Fruit fly (Drosophila melanogaster) whole organism, embryonic: Measurements from ENCODE around the gene CG12206.

Experiments
- Adf1 ChIP-seq: fragments of 200-800 bp; sonication (Bioruptor generic); IDR thresholded peaks from 2 replicates; pipeline ENCODE4 v1.3.6; 2022; ENCODE audit warnings: missing biosample characterization, missing genetic modification characterization
- CG11560 ChIP-seq: fragments of 200-800 bp; sonication (Bioruptor generic); IDR thresholded peaks from 3 replicates; pipeline ENCODE4 v1.3.6; 2022; ENCODE audit warnings: missing biosample characterization, missing genetic modification characterization
- CG12299 ChIP-seq: fragments of 200-800 bp; sonication (Bioruptor generic); optimal IDR thresholded peaks from 2 replicates; lab custom pipeline; 2018; ENCODE audit warnings: missing biosample characterization, mild to moderate bottlenecking, missing genetic modification characterization
- CG14050 ChIP-seq: fragments of 200-800 bp; sonication (Bioruptor generic); IDR thresholded peaks from 3 replicates; pipeline ENCODE4 v1.3.6; 2022; ENCODE audit warnings: missing biosample characterization, missing genetic modification characterization
- CG1529 ChIP-seq: fragments of 200-800 bp; sonication (Bioruptor generic); optimal IDR thresholded peaks from 3 replicates; lab custom pipeline; 2018; ENCODE audit warnings: missing biosample characterization, missing genetic modification characterization
- CG15479 ChIP-seq: fragments of 200-800 bp; sonication (Bioruptor generic); optimal IDR thresholded peaks from 3 replicates; lab custom pipeline; 2019; ENCODE audit warnings: missing biosample characterization, mild to moderate bottlenecking, missing genetic modification characterization, moderate library complexity
- CG17802 ChIP-seq: fragments of 200-800 bp; sonication (Bioruptor generic); optimal IDR thresholded peaks from 2 replicates; lab custom pipeline; 2018; ENCODE audit warnings: missing biosample characterization, mild to moderate bottlenecking, missing genetic modification characterization, moderate library complexity
- CG34422 ChIP-seq: fragments of 200-800 bp; sonication (Bioruptor generic); IDR thresholded peaks from 3 replicates; pipeline ENCODE4 v1.3.6; 2022; ENCODE audit warnings: missing biosample characterization, missing genetic modification characterization
- CG4360 ChIP-seq: fragments of 200-800 bp; sonication (Bioruptor generic); IDR thresholded peaks from 2 replicates; pipeline ENCODE4 v1.3.6; 2022; ENCODE audit warnings: missing biosample characterization, missing genetic modification characterization
- CG6689 ChIP-seq: fragments of 200-800 bp; sonication (Bioruptor generic); IDR thresholded peaks from 2 replicates; pipeline ENCODE4 v1.3.6; 2022; ENCODE audit warnings: missing biosample characterization, missing genetic modification characterization
- CG6854 ChIP-seq: fragments of 200-800 bp; sonication (Bioruptor generic); optimal IDR thresholded peaks from 3 replicates; lab custom pipeline; 2017; ENCODE audit warnings: missing biosample characterization, mild to moderate bottlenecking, missing genetic modification characterization
- CG7357 ChIP-seq: fragments of 200-800 bp; sonication (Bioruptor generic); IDR thresholded peaks from 3 replicates; pipeline ENCODE4 v1.3.6; 2022; ENCODE audit warnings: missing biosample characterization, missing genetic modification characterization
- CG7372 ChIP-seq: fragments of 200-800 bp; sonication (Bioruptor generic); IDR thresholded peaks from 2 replicates; pipeline ENCODE4 v1.3.6; 2022; ENCODE audit warnings: missing biosample characterization, missing genetic modification characterization
- CG7745 ChIP-seq: fragments of 200-800 bp; sonication (Bioruptor generic); optimal IDR thresholded peaks from 2 replicates; lab custom pipeline; 2018; ENCODE audit warnings: missing biosample characterization, mild to moderate bottlenecking, missing genetic modification characterization, moderate library complexity
- CG9727 ChIP-seq: fragments of 200-800 bp; sonication (Bioruptor generic); optimal IDR thresholded peaks from 3 replicates; lab custom pipeline; 2017; ENCODE audit warnings: missing biosample characterization, mild to moderate bottlenecking, missing genetic modification characterization
- D19A ChIP-seq: fragments of 200-800 bp; optimal IDR thresholded peaks from 3 replicates; lab custom pipeline; 2019; ENCODE audit warnings: missing biosample characterization, mild to moderate bottlenecking, missing genetic modification characterization, moderate library complexity
- Dfd ChIP-seq, 2 experiments: fragments of >200 bp; optimal IDR thresholded peaks; 2 replicates each; lab custom pipeline; 2017; ENCODE audit warnings: missing biosample characterization in 2 of 2, missing genetic modification characterization in 2 of 2
- Dp ChIP-seq: fragments of 200-800 bp; sonication (Bioruptor generic); optimal IDR thresholded peaks from 2 replicates; lab custom pipeline; 2018; ENCODE audit warnings: missing biosample characterization, mild to moderate bottlenecking, missing genetic modification characterization, moderate library complexity
- Gsc ChIP-seq: fragments of 200-800 bp; sonication (Bioruptor generic); IDR thresholded peaks from 2 replicates; pipeline ENCODE4 v1.3.6; 2022; ENCODE audit warnings: missing biosample characterization, missing genetic modification characterization
- MTF-1 ChIP-seq: fragments of 200-800 bp; sonication (Bioruptor generic); optimal IDR thresholded peaks from 2 replicates; lab custom pipeline; 2018; ENCODE audit warnings: missing biosample characterization, mild to moderate bottlenecking, missing genetic modification characterization, borderline replicate concordance
- Nf-YB ChIP-seq: fragments of 200-800 bp; sonication (Bioruptor generic); optimal IDR thresholded peaks from 3 replicates; lab custom pipeline; 2019; ENCODE audit warnings: missing biosample characterization, mild to moderate bottlenecking, missing genetic modification characterization, moderate library complexity
- Ravus ChIP-seq: fragments of 200-800 bp; sonication (Bioruptor generic); IDR thresholded peaks from 2 replicates; pipeline ENCODE4 v1.3.6; 2022; ENCODE audit warnings: missing biosample characterization, missing genetic modification characterization
- Scr ChIP-seq: fragments of 200-800 bp; sonication (Bioruptor generic); IDR thresholded peaks from 2 replicates; pipeline ENCODE4 v1.3.6; 2022; ENCODE audit warnings: missing biosample characterization, missing genetic modification characterization; ENCODE audit not compliant: partially characterized antibody
- Xbp1 ChIP-seq: fragments of 200-800 bp; sonication (Bioruptor generic); optimal IDR thresholded peaks from 3 replicates; lab custom pipeline; 2016; ENCODE audit warnings: missing biosample characterization, mild to moderate bottlenecking, missing genetic modification characterization
- Xrp1 ChIP-seq: fragments of 200-800 bp; sonication (Bioruptor generic); IDR thresholded peaks from 2 replicates; pipeline ENCODE4 v1.3.6; 2022; ENCODE audit warnings: missing biosample characterization, missing genetic modification characterization
- ab ChIP-seq: fragments of 200-800 bp; sonication (Bioruptor generic); optimal IDR thresholded peaks from 2 replicates; lab custom pipeline; 2016; ENCODE audit warnings: missing biosample characterization, missing genetic modification characterization
- amos ChIP-seq: fragments of 200-800 bp; sonication (Bioruptor generic); IDR thresholded peaks from 2 replicates; pipeline ENCODE4 v1.3.6; 2022; ENCODE audit warnings: missing biosample characterization, missing genetic modification characterization; ENCODE audit not compliant: partially characterized antibody
- ato ChIP-seq: fragments of 200-800 bp; sonication (Bioruptor generic); IDR thresholded peaks from 2 replicates; pipeline ENCODE4 v1.3.6; 2022; ENCODE audit warnings: missing biosample characterization, missing genetic modification characterization; ENCODE audit not compliant: partially characterized antibody
- bbx ChIP-seq: fragments of 200-800 bp; sonication (Bioruptor generic); IDR thresholded peaks from 2 replicates; pipeline ENCODE4 v1.3.6; 2022; ENCODE audit warnings: missing biosample characterization, missing genetic modification characterization; ENCODE audit not compliant: partially characterized antibody
- chn ChIP-seq: fragments of 200-800 bp; sonication (Bioruptor generic); optimal IDR thresholded peaks from 2 replicates; lab custom pipeline; 2016; ENCODE audit warnings: missing biosample characterization, missing genetic modification characterization
- da ChIP-seq: fragments of 200-800 bp; sonication (Bioruptor generic); optimal IDR thresholded peaks from 2 replicates; lab custom pipeline; 2016; ENCODE audit warnings: missing biosample characterization, missing genetic modification characterization
- dati ChIP-seq: fragments of 200-800 bp; sonication (Bioruptor generic); IDR thresholded peaks from 2 replicates; pipeline ENCODE4 v1.3.6; 2022; ENCODE audit warnings: missing biosample characterization, missing genetic modification characterization
- dpn ChIP-seq, 2 experiments: fragments of 200-800 bp; sonication (Bioruptor generic); optimal IDR thresholded peaks; 3 replicates each; lab custom pipeline; 2016; ENCODE audit warnings: missing biosample characterization in 2 of 2, missing genetic modification characterization in 2 of 2
- ems ChIP-seq: fragments of 200-800 bp; sonication (Bioruptor generic); optimal IDR thresholded peaks from 3 replicates; lab custom pipeline; 2016; ENCODE audit warnings: missing biosample characterization, missing genetic modification characterization
- esg ChIP-seq: fragments of 200-800 bp; sonication (Bioruptor generic); conservative IDR thresholded peaks from 2 replicates; pipeline ENCODE4 v1.3.6; 2022; ENCODE audit warnings: missing biosample characterization, missing genetic modification characterization
- fd102C ChIP-seq: fragments of 200-800 bp; sonication (Bioruptor generic); optimal IDR thresholded peaks from 2 replicates; lab custom pipeline; 2018; ENCODE audit warnings: missing biosample characterization, mild to moderate bottlenecking, missing genetic modification characterization, moderate library complexity
- fd3F ChIP-seq: fragments of 200-800 bp; sonication (Bioruptor generic); optimal IDR thresholded peaks from 2 replicates; lab custom pipeline; 2018; ENCODE audit warnings: missing biosample characterization, mild to moderate bottlenecking, missing genetic modification characterization, moderate library complexity
- grn ChIP-seq: fragments of 200-800 bp; sonication (Bioruptor generic); optimal IDR thresholded peaks from 3 replicates; lab custom pipeline; 2017; ENCODE audit warnings: missing biosample characterization, missing genetic modification characterization
- gsb ChIP-seq: fragments of 200-800 bp; sonication (Bioruptor generic); IDR thresholded peaks from 2 replicates; pipeline ENCODE4 v1.3.6; 2022; ENCODE audit warnings: missing biosample characterization, missing genetic modification characterization
- hbn ChIP-seq: fragments of 200-800 bp; sonication (Bioruptor generic); IDR thresholded peaks from 2 replicates; pipeline ENCODE4 v1.3.6; 2022; ENCODE audit warnings: missing biosample characterization, missing genetic modification characterization; ENCODE audit not compliant: partially characterized antibody
- insv ChIP-seq, 2 experiments: fragments of 200-800 bp; sonication (Bioruptor generic); optimal IDR thresholded peaks; 3 replicates each; lab custom pipeline; 2016 to 2018; ENCODE audit warnings: missing biosample characterization in 2 of 2, missing genetic modification characterization in 2 of 2
- maf-S ChIP-seq: fragments of 200-800 bp; sonication (Bioruptor generic); optimal IDR thresholded peaks from 2 replicates; lab custom pipeline; 2016; ENCODE audit warnings: missing biosample characterization, missing genetic modification characterization
- nerfin-2 ChIP-seq: fragments of 200-800 bp; sonication (Bioruptor generic); IDR thresholded peaks from 2 replicates; pipeline ENCODE4 v1.3.6; 2022; ENCODE audit warnings: missing biosample characterization, missing genetic modification characterization; ENCODE audit not compliant: partially characterized antibody
- pnt ChIP-seq: fragments of 200-800 bp; sonication (Bioruptor generic); optimal IDR thresholded peaks from 3 replicates; lab custom pipeline; 2016; ENCODE audit warnings: missing biosample characterization, missing genetic modification characterization
- so ChIP-seq: fragments of 200-800 bp; sonication (Bioruptor generic); IDR thresholded peaks from 3 replicates; pipeline ENCODE4 v1.3.6; 2022; ENCODE audit warnings: missing biosample characterization, missing genetic modification characterization
- sr ChIP-seq: fragments of 200-800 bp; sonication (Bioruptor generic); IDR thresholded peaks from 3 replicates; pipeline ENCODE4 v1.3.6; 2022; ENCODE audit warnings: missing biosample characterization, missing genetic modification characterization
- stwl ChIP-seq: fragments of 200-800 bp; sonication (Bioruptor generic); optimal IDR thresholded peaks from 3 replicates; lab custom pipeline; 2018; ENCODE audit warnings: missing biosample characterization, mild to moderate bottlenecking, missing genetic modification characterization, moderate library complexity
- sug ChIP-seq: fragments of 200-800 bp; optimal IDR thresholded peaks from 2 replicates; lab custom pipeline; 2019; ENCODE audit warnings: missing biosample characterization, mild to moderate bottlenecking, missing genetic modification characterization, moderate library complexity

Gene CG12206

DNA sequence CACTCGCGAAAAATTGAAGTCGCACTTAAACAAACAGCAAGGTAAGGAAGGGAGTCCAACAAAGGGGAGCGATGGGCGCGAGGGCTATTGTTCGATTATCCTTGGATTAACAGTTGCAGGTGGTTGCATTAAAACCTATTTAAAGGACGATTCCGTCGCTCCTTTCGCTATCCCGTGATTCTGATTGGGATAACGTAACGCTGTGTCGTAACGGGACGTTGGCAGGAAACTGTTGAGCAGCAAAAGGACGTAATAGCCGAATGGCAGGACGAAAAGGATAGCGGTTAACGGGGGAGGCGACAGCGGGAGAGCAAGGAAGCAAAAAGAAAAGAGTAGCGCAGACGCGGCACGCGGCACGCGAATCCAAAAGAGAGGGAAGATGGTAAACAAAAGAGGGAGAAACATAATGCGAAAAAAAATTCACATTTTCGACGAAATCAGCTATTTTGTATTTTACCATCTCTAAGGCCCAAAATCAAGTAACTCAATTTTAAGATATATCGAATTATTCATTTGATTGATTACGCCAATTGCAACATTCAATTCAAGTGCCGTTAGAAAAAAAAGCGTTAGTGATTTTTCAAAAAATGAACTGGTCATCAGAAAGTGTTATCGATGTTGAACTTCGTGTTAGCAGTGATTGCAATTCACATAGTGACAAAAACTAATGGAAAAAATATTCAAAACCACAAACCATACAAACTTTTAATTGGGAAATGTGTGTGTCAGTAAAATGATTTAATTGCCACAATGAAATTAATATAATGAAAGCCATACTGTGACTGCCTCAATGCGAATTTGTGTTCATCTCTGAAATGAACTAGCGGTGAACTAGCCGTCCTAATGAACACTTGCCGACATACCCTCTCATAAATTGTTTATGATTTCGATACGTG lies 8.0 kb upstream of the CG12206 start, which contains the start of the genes CG10804 and CG10802 (continued):
- peak; percentile 45; the same call in 1 of the 2 replicates for TF ChIP-seq hbn (GFP tag; lab: Robert Waterston, UW)
- TF ChIP-seq CG6689: peak; percentile 87
- peak; percentile 60 for TF ChIP-seq da (GFP tag; lab: Kevin White, UChicago)
- peak; percentile 69 for TF ChIP-seq amos
- no peak for TF ChIP-seq fd102C (GFP tag; lab: Kevin White, UChicago)
- peak; percentile 57; the same call in 1 of the 2 replicates for TF ChIP-seq gsb (GFP tag; lab: Robert Waterston, UW)
- peak; percentile 58 for TF ChIP-seq fd3F
- no peak for TF ChIP-seq bbx (GFP tag; lab: Robert Waterston, UW)
- TF ChIP-seq pnt (GFP tag; lab: Kevin White, UChicago): peak; percentile 82
- TF ChIP-seq nerfin-2 (GFP tag; lab: Robert Waterston, UW): 0 out of 2 replicates have a peak, but pooled peaks have one; percentile 34
- TF ChIP-seq sr (GFP tag; lab: Robert Waterston, UW): peak; percentile 29; the same call in 1 of the 3 replicates
- TF ChIP-seq sug: peak; percentile 60
- TF ChIP-seq MTF-1 (GFP tag; lab: Kevin White, UChicago): no peak
- TF ChIP-seq CG15479 (GFP tag; lab: Kevin White, UChicago): peak; percentile 80
- TF ChIP-seq CG4360 (GFP tag; lab: Robert Waterston, UW): no peak
- TF ChIP-seq CG7372 (GFP tag; lab: Robert Waterston, UW): peak; percentile 87
- peak; percentile 66 for TF ChIP-seq D19A
- peak; percentile 93 for TF ChIP-seq Xrp1 (GFP tag; lab: Robert Waterston, UW)
- peak in 1 of 2 experiments; percentile 86 for TF ChIP-seq insv (GFP tag; optimal IDR thresholded peaks at IDR 0.05; lab: Kevin White, UChicago)
- no peak for TF ChIP-seq Dfd (GFP tag; optimal IDR thresholded peaks at IDR 0.05; lab: Kevin White, UChicago)
- TF ChIP-seq Ravus (GFP tag; lab: Robert Waterston, UW): no peak
- peak; percentile 66 for TF ChIP-seq ab
- TF ChIP-seq Dp (GFP tag; lab: Kevin White, UChicago): peak; percentile 43
- TF ChIP-seq CG9727 (GFP tag; lab: Kevin White, UChicago): peak; percentile 72
- TF ChIP-seq Scr (GFP tag; lab: Robert Waterston, UW): peak; percentile 80
- peak; percentile 60; the same call in 1 of the 3 replicates for TF ChIP-seq CG7357
- TF ChIP-seq dpn (GFP tag; optimal IDR thresholded peaks at IDR 0.05; lab: Kevin White, UChicago): peak; percentile 79 to 82
- 0 out of 2 replicates have a peak, but pooled peaks have one; percentile 36 for TF ChIP-seq Adf1 (GFP tag; lab: Robert Waterston, UW)
- TF ChIP-seq CG14050 (GFP tag; lab: Robert Waterston, UW): peak; percentile 58; the same call in 2 of the 3 replicates
- TF ChIP-seq ems: peak; percentile 83
- peak; percentile 77 for TF ChIP-seq stwl (tag; lab: Kevin White, UChicago)
- TF ChIP-seq maf-S (GFP tag; lab: Kevin White, UChicago): peak; percentile 66
- TF ChIP-seq CG34422: peak; percentile 86
- no peak for TF ChIP-seq CG6854 (GFP tag; lab: Kevin White, UChicago)
- peak; percentile 83 for TF ChIP-seq esg (GFP tag; lab: Robert Waterston, UW)
- TF ChIP-seq CG1529 (GFP tag; lab: Kevin White, UChicago): peak; percentile 7
- no peak for TF ChIP-seq grn (GFP tag; lab: Kevin White, UChicago)
- peak; percentile 82 for TF ChIP-seq Xbp1
- TF ChIP-seq CG17802 (tag; lab: Kevin White, UChicago): no peak
- 0 out of 2 replicates have a peak, but pooled peaks have one; percentile 45 for TF ChIP-seq dati (GFP tag; lab: Robert Waterston, UW)
- TF ChIP-seq Gsc (GFP tag; lab: Robert Waterston, UW): no peak; the same call in 1 of the 2 replicates
- no peak for TF ChIP-seq Nf-YB (GFP tag; lab: Kevin White, UChicago)
- TF ChIP-seq CG11560 (tag; lab: Robert Waterston, UW): peak; percentile 68; the same call in 2 of the 3 replicates
- no peak for TF ChIP-seq CG7745 (tag; lab: Kevin White, UChicago)
- TF ChIP-seq so (GFP tag; lab: Robert Waterston, UW): peak; percentile 74
- TF ChIP-seq ato (GFP tag; lab: Robert Waterston, UW): no peak
- peak; percentile 83 for TF ChIP-seq chn
- no peak for TF ChIP-seq CG12299
